ENCODE assay signal across 1 fruit fly cellular context in the genomic region with DNA sequence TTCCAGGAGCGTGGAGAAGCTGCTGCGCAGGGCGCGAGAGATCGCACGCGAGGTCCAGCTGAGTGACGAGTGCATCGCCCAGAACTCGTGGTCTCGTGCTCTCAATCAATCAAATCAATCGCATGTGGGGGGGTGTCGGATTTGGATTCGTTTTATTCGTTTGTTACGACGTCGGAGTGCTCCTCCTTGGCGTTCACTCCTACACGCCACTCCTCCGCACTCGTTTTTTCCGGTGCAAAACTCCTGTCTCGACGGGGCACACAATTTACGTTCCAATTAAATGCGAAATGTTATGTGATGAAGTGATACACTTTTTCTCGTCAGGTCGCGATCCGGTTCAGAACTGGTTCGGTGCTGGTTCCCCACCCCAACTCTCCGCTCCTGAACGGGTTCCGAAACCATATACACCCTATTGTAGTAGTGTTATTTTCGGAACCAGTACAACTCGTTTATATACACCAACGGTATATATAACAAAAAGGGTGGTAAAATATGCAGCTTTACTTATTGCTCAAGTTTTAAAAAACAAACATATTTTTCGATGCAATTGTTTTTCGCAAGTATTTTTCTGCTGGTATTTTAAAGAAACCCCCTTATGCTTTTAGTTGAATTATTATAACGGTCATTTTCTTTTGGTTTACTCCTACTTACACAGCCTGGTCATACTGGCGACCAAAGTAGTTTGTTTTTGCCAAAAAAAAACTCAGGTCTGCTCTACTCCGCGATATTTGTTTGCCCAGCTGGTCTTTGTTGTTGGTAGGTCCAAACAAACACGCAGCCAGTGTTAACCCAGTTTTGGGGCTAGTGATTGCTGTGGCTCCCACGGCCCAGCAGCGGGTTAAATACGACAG.
TF ChIP-seq lines count a peak whose summit lies in the region.

TSS of gene CG12091 (minus strand) at position 349 of the 851 bp plus-strand sequence.
TSS of gene pns (plus strand) at position 651 of the 851 bp plus-strand sequence.

TF ChIP-seq in whole organism, embryonic, 481 proteins besides CTCF, POLR2A, EP300 and RAD21 (continued from another document and continues in another):
- TF ChIP-seq ftz-f1 (GFP tag; optimal IDR thresholded peaks at IDR 0.05; lab: Kevin White, UChicago) (peak; percentile 11), slbo (GFP tag; IDR thresholded peaks at IDR 0.05; lab: Robert Waterston, UW) (peak; percentile 83), Mad (GFP tag; optimal IDR thresholded peaks at IDR 0.05; lab: Kevin White, UChicago) (peak; percentile 45), CG34376 (GFP tag; optimal IDR thresholded peaks at IDR 0.05; lab: Kevin White, UChicago) (peak; percentile 59), NFAT (GFP tag; IDR thresholded peaks at IDR 0.05; lab: Robert Waterston, UW) (peak; percentile 54), CG14014 (GFP tag; IDR thresholded peaks at IDR 0.05; lab: Robert Waterston, UW) (peak; percentile 69), CG10431 (GFP tag; optimal IDR thresholded peaks at IDR 0.05; lab: Kevin White, UChicago) (peak; percentile 12), unpg (GFP tag; optimal IDR thresholded peaks at IDR 0.05; lab: Kevin White, UChicago) (peak; percentile 61), Gsc (GFP tag; IDR thresholded peaks at IDR 0.05; lab: Robert Waterston, UW) (no peak), CG2875 (GFP tag; optimal IDR thresholded peaks at IDR 0.05; lab: Kevin White, UChicago) (peak; percentile 44), YL-1 (GFP tag; optimal IDR thresholded peaks at IDR 0.05; lab: Kevin White, UChicago) (peak; percentile 82), dpn (GFP tag; optimal IDR thresholded peaks at IDR 0.05; lab: Kevin White, UChicago) (peak; percentile 70 to 74), Scr (GFP tag; IDR thresholded peaks at IDR 0.05; lab: Robert Waterston, UW; ENCODE audit: partially characterized antibody) (peak; percentile 57), CG12104 (GFP tag; optimal IDR thresholded peaks at IDR 0.05; lab: Kevin White, UChicago) (peak; percentile 31), cato (GFP tag; optimal IDR thresholded peaks at IDR 0.05; lab: Kevin White, UChicago; ENCODE audit: borderline replicate concordance) (peak; percentile 28), Sox102F (GFP tag; optimal IDR thresholded peaks at IDR 0.05; lab: Kevin White, UChicago) (peak; percentile 68), pum (GFP tag; optimal IDR thresholded peaks at IDR 0.05; lab: Kevin White, UChicago) (peak; percentile 63), trh (GFP tag; optimal IDR thresholded peaks at IDR 0.05; lab: Kevin White, UChicago) (peak; percentile 4), disco-r (GFP tag; optimal IDR thresholded peaks at IDR 0.05; lab: Kevin White, UChicago) (peak; percentile 16), Oaz (GFP tag; IDR thresholded peaks at IDR 0.05; lab: Robert Waterston, UW) (no peak), CG43689 (GFP tag; IDR thresholded peaks at IDR 0.05; lab: Robert Waterston, UW) (no peak), ems (GFP tag; optimal IDR thresholded peaks at IDR 0.05; lab: Kevin White, UChicago) (peak; percentile 71), CG4282 (GFP tag; optimal IDR thresholded peaks at IDR 0.05; lab: Kevin White, UChicago) (peak; percentile 61), dati (GFP tag; IDR thresholded peaks at IDR 0.05; lab: Robert Waterston, UW) (peak; percentile 22; the same call in 1 of the 2 replicates), lab (GFP tag; optimal IDR thresholded peaks at IDR 0.05; lab: Kevin White, UChicago) (peak; percentile 71), fd96Cb (tag; optimal IDR thresholded peaks at IDR 0.05; lab: Kevin White, UChicago) (peak; percentile 56), B-H2 (GFP tag; optimal IDR thresholded peaks at IDR 0.05; lab: Kevin White, UChicago) (peak; percentile 59), CG1602 (GFP tag; optimal IDR thresholded peaks at IDR 0.05; lab: Kevin White, UChicago) (peak; percentile 41), hbn (GFP tag; IDR thresholded peaks at IDR 0.05; lab: Robert Waterston, UW; ENCODE audit: partially characterized antibody) (no peak), CG12659 (GFP tag; optimal IDR thresholded peaks at IDR 0.05; lab: Kevin White, UChicago) (peak; percentile 87), CG18599 (GFP tag; optimal IDR thresholded peaks at IDR 0.05; lab: Kevin White, UChicago) (peak; percentile 70), ind (GFP tag; optimal IDR thresholded peaks at IDR 0.05; lab: Kevin White, UChicago) (peak; percentile 72), aop (GFP tag; IDR thresholded peaks at IDR 0.05; lab: Robert Waterston, UW) (no peak), tio (GFP tag; optimal IDR thresholded peaks at IDR 0.05; lab: Kevin White, UChicago) (no peak), zfh2 (GFP tag; optimal IDR thresholded peaks at IDR 0.05; lab: Kevin White, UChicago) (peak; percentile 48), CG7556 (GFP tag; optimal IDR thresholded peaks at IDR 0.05; lab: Kevin White, UChicago) (peak; percentile 59), unc-4 (GFP tag; IDR thresholded peaks at IDR 0.05; lab: Robert Waterston, UW; ENCODE audit: partially characterized antibody) (no peak), fu2 (GFP tag; optimal IDR thresholded peaks at IDR 0.05; lab: Kevin White, UChicago) (peak; percentile 63), ci (GFP tag; IDR thresholded peaks at IDR 0.05; lab: Robert Waterston, UW) (peak; percentile 80), al (GFP tag; IDR thresholded peaks at IDR 0.05; lab: Robert Waterston, UW) (peak; percentile 42; the same call in 1 of the 2 replicates), chm (GFP tag; IDR thresholded peaks at IDR 0.05; lab: Robert Waterston, UW) (no peak), repo (GFP tag; optimal IDR thresholded peaks at IDR 0.05; lab: Kevin White, UChicago) (peak; percentile 56), Pdp1 (GFP tag; optimal IDR thresholded peaks at IDR 0.05; lab: Kevin White, UChicago) (peak; percentile 74 to 91), Abd-B (GFP tag; optimal IDR thresholded peaks at IDR 0.05; lab: Kevin White, UChicago) (peak; percentile 55), CG1647 (GFP tag; optimal IDR thresholded peaks at IDR 0.05; lab: Kevin White, UChicago) (peak; percentile 35), zf30C (GFP tag; optimal IDR thresholded peaks at IDR 0.05; lab: Kevin White, UChicago) (peak; percentile 12), CG10274 (GFP tag; optimal IDR thresholded peaks at IDR 0.05; lab: Kevin White, UChicago) (no peak), CG30403 (GFP tag; optimal IDR thresholded peaks at IDR 0.05; lab: Kevin White, UChicago) (peak; percentile 81), D19A (tag; optimal IDR thresholded peaks at IDR 0.05; lab: Kevin White, UChicago) (peak; percentile 27), gro (GFP tag; optimal IDR thresholded peaks at IDR 0.05; lab: Kevin White, UChicago) (peak; percentile 72), corto (GFP tag; optimal IDR thresholded peaks at IDR 0.05; lab: Kevin White, UChicago) (no peak), CG8944 (GFP tag; optimal IDR thresholded peaks at IDR 0.05; lab: Kevin White, UChicago) (peak; percentile 41), CHES-1-like (GFP tag; optimal IDR thresholded peaks at IDR 0.05; lab: Kevin White, UChicago) (peak; percentile 78), CG3995 (GFP tag; optimal IDR thresholded peaks at IDR 0.05; lab: Kevin White, UChicago) (peak; percentile 64), CG18011 (GFP tag; optimal IDR thresholded peaks at IDR 0.05; lab: Kevin White, UChicago) (peak; percentile 49), CG3163 (GFP tag; optimal IDR thresholded peaks at IDR 0.05; lab: Kevin White, UChicago) (peak; percentile 45), CG4617 (GFP tag; optimal IDR thresholded peaks at IDR 0.05; lab: Kevin White, UChicago; ENCODE audit: borderline replicate concordance) (peak; percentile 27), CG10147 (GFP tag; optimal IDR thresholded peaks at IDR 0.05; lab: Kevin White, UChicago) (no peak), sens (GFP tag; lab: Kevin White, UChicago) (peak; percentile 97), CG7372 (GFP tag; IDR thresholded peaks at IDR 0.05; lab: Robert Waterston, UW) (peak; percentile 60; the same call in 1 of the 2 replicates), tna (GFP tag; IDR thresholded peaks at IDR 0.05; lab: Robert Waterston, UW; ENCODE audit: partially characterized antibody) (no peak), CG14441 (GFP tag; IDR thresholded peaks at IDR 0.05; lab: Robert Waterston, UW) (peak; percentile 71), vnd (GFP tag; IDR thresholded peaks at IDR 0.05; lab: Robert Waterston, UW; ENCODE audit: partially characterized antibody) (no peak), Spps (tag; optimal IDR thresholded peaks at IDR 0.05; lab: Kevin White, UChicago) (peak; percentile 9), CG7357 (GFP tag; IDR thresholded peaks at IDR 0.05; lab: Robert Waterston, UW) (no peak), Sox100B (GFP tag; optimal IDR thresholded peaks at IDR 0.05; lab: Kevin White, UChicago) (no peak), H2.0 (GFP tag; IDR thresholded peaks at IDR 0.05; lab: Robert Waterston, UW) (peak; percentile 77), B-H1 (GFP tag; IDR thresholded peaks at IDR 0.05; lab: Robert Waterston, UW) (peak; percentile 67), bigmax (GFP tag; optimal IDR thresholded peaks at IDR 0.05; lab: Kevin White, UChicago) (peak; percentile 7), CG10366 (GFP tag; IDR thresholded peaks at IDR 0.05; lab: Robert Waterston, UW) (peak; percentile 77), stwl (tag; optimal IDR thresholded peaks at IDR 0.05; lab: Kevin White, UChicago) (peak; percentile 67), kni (GFP tag; optimal IDR thresholded peaks at IDR 0.05; lab: Kevin White, UChicago) (peak; percentile 98), br (optimal IDR thresholded peaks at IDR 0.05; lab: Kevin White, UChicago) (no peak), CG5180 (GFP tag; optimal IDR thresholded peaks at IDR 0.05; lab: Kevin White, UChicago) (peak; percentile 41), CG7987 (GFP tag; optimal IDR thresholded peaks at IDR 0.05; lab: Kevin White, UChicago) (peak; percentile 43), cg (GFP tag; optimal IDR thresholded peaks at IDR 0.05; lab: Kevin White, UChicago) (no peak), CG17186 (GFP tag; optimal IDR thresholded peaks at IDR 0.05; lab: Kevin White, UChicago) (peak; percentile 45), CG31365 (tag; optimal IDR thresholded peaks at IDR 0.05; lab: Kevin White, UChicago) (peak; percentile 50), BEAF-32 (GFP tag; optimal IDR thresholded peaks at IDR 0.05; lab: Kevin White, UChicago) (peak; percentile 44), TFAM (GFP tag; optimal IDR thresholded peaks at IDR 0.05; lab: Kevin White, UChicago) (no peak), CG31224 (GFP tag; IDR thresholded peaks at IDR 0.05; lab: Robert Waterston, UW) (peak; percentile 29; the same call in 1 of the 2 replicates), Doc3 (GFP tag; IDR thresholded peaks at IDR 0.05; lab: Robert Waterston, UW; ENCODE audit: partially characterized antibody) (no peak), CG17802 (tag; optimal IDR thresholded peaks at IDR 0.05; lab: Kevin White, UChicago) (no peak), Six4 (GFP tag; optimal IDR thresholded peaks at IDR 0.05; lab: Kevin White, UChicago) (peak; percentile 43), CG32767 (GFP tag; IDR thresholded peaks at IDR 0.05; lab: Robert Waterston, UW) (peak; percentile 47; the same call in 1 of the 2 replicates), Bteb2 (GFP tag; optimal IDR thresholded peaks at IDR 0.05; lab: Kevin White, UChicago) (peak; percentile 56), CG9817 (tag; optimal IDR thresholded peaks at IDR 0.05; lab: Kevin White, UChicago) (peak; percentile 46), CG10543 (GFP tag; optimal IDR thresholded peaks at IDR 0.05; lab: Kevin White, UChicago) (peak; percentile 68), dm (GFP tag; optimal IDR thresholded peaks at IDR 0.05; lab: Kevin White, UChicago) (peak; percentile 61), CG11085 (GFP tag; IDR thresholded peaks at IDR 0.05; lab: Robert Waterston, UW) (peak; percentile 38; the same call in 1 of the 2 replicates), Dp (GFP tag; optimal IDR thresholded peaks at IDR 0.05; lab: Kevin White, UChicago) (peak; percentile 14), HLH54F (GFP tag; optimal IDR thresholded peaks at IDR 0.05; lab: Kevin White, UChicago) (peak; percentile 61), CG16779 (GFP tag; IDR thresholded peaks at IDR 0.05; lab: Robert Waterston, UW) (no peak), Rx (GFP tag; IDR thresholded peaks at IDR 0.05; lab: Robert Waterston, UW) (0 out of 2 replicates have a peak, but pooled peaks have one; percentile 44), CG2678 (tag; optimal IDR thresholded peaks at IDR 0.05; lab: Kevin White, UChicago) (peak; percentile 68), Neu2 (GFP tag; optimal IDR thresholded peaks at IDR 0.05; lab: Kevin White, UChicago; ENCODE audit: borderline replicate concordance) (peak; percentile 14), gcm (GFP tag; optimal IDR thresholded peaks at IDR 0.05; lab: Kevin White, UChicago) (peak; percentile 69), CG10321 (GFP tag; IDR thresholded peaks at IDR 0.05; lab: Robert Waterston, UW) (peak; percentile 25; the same call in 1 of the 2 replicates), Ravus (GFP tag; IDR thresholded peaks at IDR 0.05; lab: Robert Waterston, UW) (no peak), Trl (optimal IDR thresholded peaks at IDR 0.05; lab: Kevin White, UChicago) (no peak), Trl (GFP tag; optimal IDR thresholded peaks at IDR 0.05; lab: Kevin White, UChicago) (peak; percentile 51), CG3065 (GFP tag; optimal IDR thresholded peaks at IDR 0.05; lab: Kevin White, UChicago) (peak; percentile 35), Hey (tag; optimal IDR thresholded peaks at IDR 0.05; lab: Kevin White, UChicago) (no peak), CG18476 (GFP tag; optimal IDR thresholded peaks at IDR 0.05; lab: Kevin White, UChicago) (peak; percentile 27), schlank (tag; optimal IDR thresholded peaks at IDR 0.05; lab: Kevin White, UChicago) (no peak), Mrtf (GFP tag; IDR thresholded peaks at IDR 0.05; lab: Robert Waterston, UW) (no peak), esg (GFP tag; conservative IDR thresholded peaks at IDR 0.05; lab: Robert Waterston, UW) (peak; percentile 61), CG17568 (GFP tag; optimal IDR thresholded peaks at IDR 0.05; lab: Kevin White, UChicago) (no peak), knrl (GFP tag; IDR thresholded peaks at IDR 0.05; lab: Robert Waterston, UW; ENCODE audit: partially characterized antibody) (peak; percentile 81), CG17612 (GFP tag; IDR thresholded peaks at IDR 0.05; lab: Robert Waterston, UW) (no peak), gsb (GFP tag; IDR thresholded peaks at IDR 0.05; lab: Robert Waterston, UW) (peak; percentile 52; the same call in 1 of the 2 replicates), CG17912 (GFP tag; optimal IDR thresholded peaks at IDR 0.05; lab: Kevin White, UChicago) (no peak), CkIIα-i1 (GFP tag; IDR thresholded peaks at IDR 0.05; lab: Robert Waterston, UW) (no peak), Hand (GFP tag; optimal IDR thresholded peaks at IDR 0.05; lab: Kevin White, UChicago) (peak; percentile 28), sob (GFP tag; IDR thresholded peaks at IDR 0.05; lab: Robert Waterston, UW) (peak; percentile 51), tin (GFP tag; optimal IDR thresholded peaks at IDR 0.05; lab: Kevin White, UChicago) (peak; percentile 74), Atf6 (GFP tag; IDR thresholded peaks at IDR 0.05; lab: Robert Waterston, UW) (0 out of 2 replicates have a peak, but pooled peaks have one; percentile 62), danr (GFP tag; IDR thresholded peaks at IDR 0.05; lab: Robert Waterston, UW) (no peak)
